Worm (Caenorhabditis elegans): ENCODE results near the gene srh-298.

DNA sequence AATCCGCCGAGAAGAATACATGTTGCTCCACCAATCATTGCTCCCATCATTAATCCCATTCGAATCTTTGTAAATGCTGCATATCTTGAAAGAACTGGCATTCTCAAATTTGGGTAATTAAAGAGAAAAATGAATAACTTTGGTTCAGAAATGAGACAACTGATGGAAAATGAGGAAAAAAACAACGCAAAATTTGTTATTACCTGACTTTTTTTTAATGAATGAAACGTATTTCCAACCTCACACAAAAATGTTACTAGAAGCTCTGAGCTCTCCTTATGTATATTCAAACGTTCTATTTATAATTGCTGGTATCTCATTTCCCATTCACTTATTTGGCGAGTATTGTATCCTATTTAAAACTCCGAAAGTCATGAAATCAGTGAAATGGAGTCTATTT is 16.1 kb upstream of the srh-298 start, which contains the start of the genes Y94A7B.11 and srh-292:
- no peak for TF ChIP-seq unc-62 (GFP tag; optimal IDR thresholded peaks at IDR 0.05)
- no peak for TF ChIP-seq nhr-27 (tag; optimal IDR thresholded peaks at IDR 0.05)
- TF ChIP-seq lin-54 (GFP tag; optimal IDR thresholded peaks at IDR 0.05): no peak
- no peak for TF ChIP-seq mxl-1 (tag; optimal IDR thresholded peaks at IDR 0.05)
- no peak for TF ChIP-seq pha-4 (tag; optimal IDR thresholded peaks at IDR 0.05)
- TF ChIP-seq nfya-1 (tag; optimal IDR thresholded peaks at IDR 0.05; ENCODE audit: borderline replicate concordance, insufficient read depth): no peak
- no peak for TF ChIP-seq bed-2 (GFP tag; IDR thresholded peaks at IDR 0.05)
- no peak for TF ChIP-seq ceh-27 (GFP tag; optimal IDR thresholded peaks at IDR 0.05)
